Worm (Caenorhabditis elegans) whole organism, L3 larva: ENCODE data around the gene F49C5.3.

Source experiments
- R02D3.7 ChIP-seq: fragments of 150-350 bp; optimal IDR thresholded peaks from 2 replicates; lab custom pipeline; 2014; ENCODE audit warnings: missing biosample characterization, missing genetic modification characterization
- aly-2 ChIP-seq: fragments of 150-350 bp; optimal IDR thresholded peaks from 2 replicates; lab custom pipeline; 2014; ENCODE audit warnings: missing biosample characterization, missing genetic modification characterization
- ama-1 ChIP-seq: fragments of 150-350 bp; optimal IDR thresholded peaks from 2 replicates; lab custom pipeline; 2018
- ceh-16 ChIP-seq: sonication (generic microtip); optimal IDR thresholded peaks from 2 replicates; lab custom pipeline; 2017; ENCODE audit warnings: missing biosample characterization, missing genetic modification characterization
- ceh-82 ChIP-seq: fragments of 150-350 bp; optimal IDR thresholded peaks from 2 replicates; lab custom pipeline; 2014; ENCODE audit warnings: missing biosample characterization, missing genetic modification characterization
- ceh-9 ChIP-seq: sonication (generic microtip); optimal IDR thresholded peaks from 2 replicates; lab custom pipeline; 2018; ENCODE audit warnings: missing biosample characterization, missing genetic modification characterization
- daf-12 ChIP-seq: fragments of 150-350 bp; optimal IDR thresholded peaks from 2 replicates; lab custom pipeline; 2014; ENCODE audit warnings: missing biosample characterization, missing genetic modification reagents, missing genetic modification characterization
- egl-27 ChIP-seq: sonication (generic microtip); optimal IDR thresholded peaks from 4 replicates; lab custom pipeline; 2017; ENCODE audit warnings: missing biosample characterization, missing genetic modification reagents, missing genetic modification characterization
- egl-5 ChIP-seq: fragments of 150-350 bp; optimal IDR thresholded peaks from 2 replicates; lab custom pipeline; 2017; ENCODE audit warnings: missing biosample characterization, missing genetic modification reagents, missing genetic modification characterization, inconsistent platforms
- elt-2 ChIP-seq: sonication (generic microtip); optimal IDR thresholded peaks from 2 replicates; lab custom pipeline; 2016; ENCODE audit warnings: missing genetic modification reagents, mild to moderate bottlenecking, missing genetic modification characterization, missing compliant biosample characterization
- elt-3 ChIP-seq, 3 experiments: fragments of 150-350 bp in 1 of 3; sonication (generic microtip) in 2 of 3; optimal IDR thresholded peaks; 2 replicates in 2 of 3; 4 replicates in 1 of 3; lab custom pipeline; 2014 to 2017; ENCODE audit warnings: missing biosample characterization in 3 of 3, missing genetic modification characterization in 3 of 3
- eor-1 ChIP-seq, 2 experiments: fragments of 150-350 bp; optimal IDR thresholded peaks; 2 replicates each; lab custom pipeline; 2014 to 2018; ENCODE audit warnings: missing biosample characterization in 2 of 2, missing genetic modification characterization in 2 of 2
- fkh-10 ChIP-seq: sonication (generic microtip); optimal IDR thresholded peaks from 2 replicates; lab custom pipeline; 2017; ENCODE audit warnings: missing biosample characterization, missing genetic modification reagents, missing genetic modification characterization
- fkh-2 ChIP-seq: fragments of 150-350 bp; optimal IDR thresholded peaks from 2 replicates; lab custom pipeline; 2014; ENCODE audit warnings: missing biosample characterization, missing genetic modification reagents, missing genetic modification characterization
- fos-1 ChIP-seq: fragments of 150-350 bp; optimal IDR thresholded peaks from 2 replicates; lab custom pipeline; 2014; ENCODE audit warnings: missing biosample characterization, missing genetic modification characterization
- hmg-11 ChIP-seq: sonication (generic microtip); optimal IDR thresholded peaks from 2 replicates; lab custom pipeline; 2016; ENCODE audit warnings: missing genetic modification characterization, missing compliant biosample characterization
- jun-1 ChIP-seq: fragments of 150-350 bp; optimal IDR thresholded peaks from 2 replicates; lab custom pipeline; 2014; ENCODE audit warnings: missing biosample characterization, missing genetic modification reagents, missing genetic modification characterization
- lin-15B ChIP-seq: fragments of 150-350 bp; optimal IDR thresholded peaks from 2 replicates; lab custom pipeline; 2014; ENCODE audit warnings: missing biosample characterization, missing genetic modification characterization
- lsy-12 ChIP-seq: sonication (generic microtip); optimal IDR thresholded peaks from 2 replicates; lab custom pipeline; 2016; ENCODE audit warnings: mild to moderate bottlenecking, missing genetic modification characterization, missing compliant biosample characterization
- mml-1 ChIP-seq: fragments of 150-350 bp; sonication (generic microtip); optimal IDR thresholded peaks from 3 replicates; lab custom pipeline; 2014; ENCODE audit warnings: missing biosample characterization, missing genetic modification characterization
- nfya-1 ChIP-seq: sonication (generic microtip); optimal IDR thresholded peaks from 2 replicates; lab custom pipeline; 2017; ENCODE audit warnings: missing genetic modification characterization, mild to moderate bottlenecking, missing compliant biosample characterization, antibody characterized with exemption, moderate library complexity; ENCODE audit not compliant: insufficient read depth
- nhr-11 ChIP-seq: fragments of 150-350 bp; optimal IDR thresholded peaks from 2 replicates; lab custom pipeline; 2014; ENCODE audit warnings: missing biosample characterization, missing genetic modification characterization
- nhr-12 ChIP-seq: fragments of 150-350 bp; optimal IDR thresholded peaks from 2 replicates; lab custom pipeline; 2014; ENCODE audit warnings: missing biosample characterization, missing genetic modification characterization
- nhr-23 ChIP-seq: fragments of 150-350 bp; optimal IDR thresholded peaks from 2 replicates; lab custom pipeline; 2014; ENCODE audit warnings: missing biosample characterization, missing genetic modification reagents, missing genetic modification characterization
- nhr-28 ChIP-seq: fragments of 150-350 bp; optimal IDR thresholded peaks from 2 replicates; lab custom pipeline; 2014; ENCODE audit warnings: missing biosample characterization, missing genetic modification characterization
- nhr-43 ChIP-seq: sonication (generic microtip); optimal IDR thresholded peaks from 2 replicates; lab custom pipeline; 2016; ENCODE audit warnings: mild to moderate bottlenecking, missing genetic modification characterization, missing compliant biosample characterization; ENCODE audit not compliant: poor library complexity, severe bottlenecking
- nhr-67 ChIP-seq: fragments of 150-350 bp; optimal IDR thresholded peaks from 2 replicates; lab custom pipeline; 2014; ENCODE audit warnings: missing biosample characterization, missing genetic modification characterization
- nhr-77 ChIP-seq: fragments of 150-350 bp; optimal IDR thresholded peaks from 2 replicates; lab custom pipeline; 2014; ENCODE audit warnings: missing biosample characterization, missing genetic modification characterization
- pqm-1 ChIP-seq: fragments of 150-350 bp; optimal IDR thresholded peaks from 2 replicates; lab custom pipeline; 2017; ENCODE audit warnings: missing biosample characterization, missing genetic modification characterization, inconsistent platforms
- sea-2 ChIP-seq: fragments of 150-350 bp; sonication (generic microtip); optimal IDR thresholded peaks from 4 replicates; lab custom pipeline; 2014; ENCODE audit warnings: missing biosample characterization, missing genetic modification reagents, missing genetic modification characterization
- tbx-2 ChIP-seq: sonication (generic microtip); optimal IDR thresholded peaks from 2 replicates; lab custom pipeline; 2016; ENCODE audit warnings: mild to moderate bottlenecking, missing genetic modification characterization, missing compliant biosample characterization
- unc-39 ChIP-seq: sonication (generic microtip); optimal IDR thresholded peaks from 4 replicates; lab custom pipeline; 2017; ENCODE audit warnings: missing biosample characterization, missing genetic modification characterization
- zag-1 ChIP-seq: fragments of 150-350 bp; optimal IDR thresholded peaks from 2 replicates; lab custom pipeline; 2014; ENCODE audit warnings: missing biosample characterization, missing genetic modification characterization
- ztf-4 ChIP-seq: fragments of 150-350 bp; optimal IDR thresholded peaks from 2 replicates; lab custom pipeline; 2014; ENCODE audit warnings: missing biosample characterization, missing genetic modification characterization

F49C5.3 gene

ce11 chrII:12525526-12525925 is 10.8 kb upstream of the F49C5.3 start, which contains the start of gene srx-118:
Gene srx-118, plus strand, starts transcription at chrII:12525826.
- no peak for TF ChIP-seq sea-2 (GFP tag; lab: Kevin White, UChicago)
- no peak for TF ChIP-seq aly-2 (tag; lab: Kevin White, UChicago)
- TF ChIP-seq nhr-23 = no peak
- TF ChIP-seq daf-12 (tag; lab: Kevin White, UChicago) = no peak
- TF ChIP-seq tbx-2 (tag; lab: Kevin White, UChicago) = no peak
- TF ChIP-seq pqm-1 (tag; lab: Kevin White, UChicago) = no peak
- TF ChIP-seq nhr-43 (tag; lab: Kevin White, UChicago) = no peak
- TF ChIP-seq ceh-16 (tag; lab: Kevin White, UChicago) = no peak
- no peak for TF ChIP-seq ceh-9 (tag; lab: Kevin White, UChicago)

- no peak for TF ChIP-seq elt-2 (tag; lab: Kevin White, UChicago)
- no peak for TF ChIP-seq nhr-11 (tag; lab: Kevin White, UChicago)
- TF ChIP-seq nhr-28 (tag; lab: Kevin White, UChicago) = no peak
- no peak for TF ChIP-seq lsy-12 (tag; lab: Kevin White, UChicago)
- TF ChIP-seq egl-27 (tag; lab: Kevin White, UChicago) = no peak
- no peak for TF ChIP-seq nhr-77 (tag; lab: Kevin White, UChicago)
- TF ChIP-seq aly-2 (tag; lab: Kevin White, UChicago) = no peak
- TF ChIP-seq jun-1 (tag; lab: Kevin White, UChicago) = no peak
Measured at ce11 chrII:12527947-12528346, 8.4 kb upstream of the F49C5.3 start, which contains the start of gene srx-119. Gene srx-119, plus strand, starts transcription at chrII:12528247.

ce11 chrII:12530958-12531357 is 5.3 kb upstream of the F49C5.3 start, which contains the start of gene srx-120:
Gene srx-120, plus strand, starts transcription at chrII:12531258.
- TF ChIP-seq nhr-77 (tag; lab: Kevin White, UChicago) (no peak), nfya-1 (no peak), pqm-1 (tag; lab: Kevin White, UChicago) (no peak)
- TF ChIP-seq, all 47 proteins: peak for 0

ce11 chrII:12535297-12535803 is 953 bp upstream of the F49C5.3 start, which contains the start of gene nimk-1:
Gene nimk-1, plus strand, starts transcription at chrII:12535753.
- TF ChIP-seq R02D3.7 (tag; lab: Kevin White, UChicago) (no peak), zag-1 (tag; lab: Kevin White, UChicago) (no peak), unc-39 (tag; lab: Kevin White, UChicago) (no peak), lin-15B (tag; lab: Kevin White, UChicago) (no peak), eor-1 (tag; optimal IDR thresholded peaks at IDR 0.05; lab: Kevin White, UChicago) (no peak), nhr-77 (tag; lab: Kevin White, UChicago) (no peak), elt-3 (tag; optimal IDR thresholded peaks at IDR 0.05; lab: Kevin White, UChicago) (no peak), egl-5 (tag; lab: Kevin White, UChicago) (no peak), fkh-2 (no peak), mml-1 (tag; lab: Kevin White, UChicago) (no peak), ztf-4 (tag; lab: Kevin White, UChicago) (no peak), nhr-12 (tag; lab: Kevin White, UChicago) (no peak), hmg-11 (tag; lab: Kevin White, UChicago) (no peak), fkh-10 (GFP tag; lab: Kevin White, UChicago) (no peak)

- no peak for TF ChIP-seq tbx-2 (tag; lab: Kevin White, UChicago)
- TF ChIP-seq nfya-1 = no peak
- TF ChIP-seq fos-1 (tag; lab: Kevin White, UChicago) = no peak
- no peak for TF ChIP-seq egl-27 (tag; lab: Kevin White, UChicago)
- TF ChIP-seq ceh-82 (tag; lab: Kevin White, UChicago) = no peak
- TF ChIP-seq nhr-67 (tag; lab: Kevin White, UChicago) = no peak
- TF ChIP-seq lin-15B (tag; lab: Kevin White, UChicago) = no peak
- TF ChIP-seq ama-1 (lab: Kevin White, UChicago) = no peak
Measured at ce11 chrII:12539395-12539794, 3.1 kb downstream of the F49C5.3 start.
